Fruit fly (Drosophila melanogaster) whole organism, prepupa: ENCODE results near the gene D19B.
A peak's percentile ranks its signal among the peaks of the same experiment; 100 is the strongest.

Source experiments
- CG16779 ChIP-seq: fragments of 200-800 bp; sonication (Bioruptor generic); optimal IDR thresholded peaks from 3 replicates; lab custom pipeline; 2017; ENCODE audit warnings: missing biosample characterization, mild to moderate bottlenecking, missing genetic modification characterization
- CG8119 ChIP-seq: fragments of 200-800 bp; sonication (Bioruptor generic); IDR thresholded peaks from 3 replicates; pipeline ENCODE4 v1.3.6; 2022; ENCODE audit warnings: missing biosample characterization, missing genetic modification characterization
- Smox ChIP-seq: fragments of 200-800 bp; sonication (Bioruptor generic); optimal IDR thresholded peaks from 3 replicates; lab custom pipeline; 2016; ENCODE audit warnings: missing biosample characterization, missing genetic modification characterization
- acj6 ChIP-seq: fragments of 200-800 bp; sonication (Bioruptor generic); optimal IDR thresholded peaks from 3 replicates; lab custom pipeline; 2016; ENCODE audit warnings: missing biosample characterization, missing genetic modification characterization
- eg ChIP-seq: fragments of 200-800 bp; sonication (Bioruptor generic); IDR thresholded peaks from 3 replicates; pipeline ENCODE4 v1.3.6; 2022; ENCODE audit warnings: missing biosample characterization, missing genetic modification characterization
- fd85E ChIP-seq: fragments of 200-800 bp; sonication (Bioruptor generic); optimal IDR thresholded peaks from 3 replicates; lab custom pipeline; 2016; ENCODE audit warnings: missing biosample characterization, missing genetic modification characterization
- svp ChIP-seq: fragments of 200-800 bp; sonication (Bioruptor generic); peaks from one replicate; lab custom pipeline; 2016; ENCODE audit warnings: missing biosample characterization, missing genetic modification characterization

DNA sequence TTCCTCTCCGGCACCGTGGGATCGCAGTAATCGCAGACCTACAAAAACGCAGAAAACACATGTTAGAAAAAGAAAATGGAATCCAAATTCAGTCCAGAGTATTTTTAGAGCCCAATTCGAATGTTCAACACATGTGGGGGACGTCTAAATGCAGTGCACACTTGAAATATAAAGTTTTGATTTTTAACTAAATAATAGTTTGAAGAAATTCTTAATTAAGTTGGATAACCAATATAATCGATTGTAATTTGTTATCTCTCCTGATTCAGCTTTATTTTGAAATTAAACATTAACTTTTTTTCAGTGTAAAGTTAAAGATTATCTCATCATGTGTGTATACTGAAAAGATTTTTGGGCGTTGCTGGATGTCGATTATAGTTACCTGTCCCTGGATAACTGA is 32.5 kb upstream of the D19B start:
- TF ChIP-seq fd85E: no peak
- peak; percentile 47; the same call in 2 of the 3 replicates for TF ChIP-seq CG8119 (GFP tag; lab: Robert Waterston, UW)
- TF ChIP-seq CG16779: no peak
- peak; percentile 42 for TF ChIP-seq acj6
- peak; percentile 52; the same call in 2 of the 3 replicates for TF ChIP-seq eg (GFP tag; lab: Robert Waterston, UW)
- TF ChIP-seq svp (GFP tag; lab: Kevin White, UChicago): peak; percentile 65
- no peak for TF ChIP-seq Smox (GFP tag; lab: Kevin White, UChicago)
